Worm (Caenorhabditis elegans): ENCODE results near the gene dnj-23.
A peak's percentile ranks its signal among the peaks of the same experiment; 100 is the strongest.

DNA sequence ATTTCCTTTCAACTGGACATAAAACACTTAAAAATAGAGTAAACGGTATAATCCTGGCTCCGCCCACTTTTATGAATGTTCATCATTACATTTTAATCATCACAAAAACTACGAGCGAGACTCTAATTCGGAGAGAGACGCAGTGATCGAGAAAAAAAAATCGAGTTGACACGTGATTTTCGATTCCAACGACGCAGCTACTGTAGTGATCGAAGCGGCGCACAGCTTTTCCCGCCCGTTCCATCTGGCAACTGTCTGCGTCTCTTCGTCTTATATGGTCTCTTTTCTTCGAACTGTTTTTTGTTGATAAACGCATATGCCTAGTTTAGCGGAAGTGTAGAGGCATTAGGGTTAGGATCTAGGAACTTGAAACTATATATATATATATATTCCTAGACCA is 5.4 kb upstream of the dnj-23 start:
- no peak for TF ChIP-seq F22D6.2 (tag; optimal IDR thresholded peaks at IDR 0.05)
- TF ChIP-seq F52B5.7 (tag; optimal IDR thresholded peaks at IDR 0.05) = no peak
- TF ChIP-seq tbp1 (GFP tag; optimal IDR thresholded peaks at IDR 0.05) = peak; percentile 33
- TF ChIP-seq mcd-1 (GFP tag; IDR thresholded peaks at IDR 0.05) = peak; percentile 45
